Worm (Caenorhabditis elegans) whole organism, young adult: ENCODE measurements around the gene T05B4.13.

Source experiments
- F49E8.2 ChIP-seq: sonication (generic microtip); optimal IDR thresholded peaks from 3 replicates; lab custom pipeline; 2017; ENCODE audit warnings: missing genetic modification characterization, mild to moderate bottlenecking, missing compliant biosample characterization, antibody characterized with exemption, moderate library complexity; ENCODE audit not compliant: insufficient read depth
- Y95B8A.8 ChIP-seq: fragments of 200-800 bp; sonication (Bioruptor generic); IDR thresholded peaks from 2 replicates; pipeline ENCODE4 v1.3.6; 2022; ENCODE audit warnings: missing genetic modification reagents, missing genetic modification characterization, missing compliant biosample characterization
- ama-1 ChIP-seq, 3 experiments: fragments of 150-350 bp in 1 of 3; sonication (generic microtip) in 2 of 3; optimal IDR thresholded peaks; 2 replicates each; lab custom pipeline; 2014 to 2018; ENCODE audit warnings: missing biosample characterization in 2 of 3, missing genetic modification characterization in 2 of 3, missing genetic modification reagents in 2 of 3
- atf-7 ChIP-seq: sonication (generic microtip); optimal IDR thresholded peaks from 2 replicates; lab custom pipeline; 2017; ENCODE audit warnings: mild to moderate bottlenecking, missing genetic modification characterization, missing compliant biosample characterization
- madf-8 ChIP-seq: fragments of 200-800 bp; sonication (Bioruptor generic); conservative IDR thresholded peaks from 2 replicates; pipeline ENCODE4 v1.3.6; 2022; ENCODE audit warnings: missing genetic modification reagents, missing genetic modification characterization, missing compliant biosample characterization
- nhr-179 ChIP-seq: sonication (generic microtip); optimal IDR thresholded peaks from 2 replicates; lab custom pipeline; 2016; ENCODE audit warnings: mild to moderate bottlenecking, missing genetic modification characterization, missing compliant biosample characterization
- nhr-27 ChIP-seq: fragments of 200-800 bp; sonication (Bioruptor generic); optimal IDR thresholded peaks from 2 replicates; lab custom pipeline; 2018; ENCODE audit warnings: mild to moderate bottlenecking, missing genetic modification characterization, moderate library complexity, missing compliant biosample characterization
- sdz-38 ChIP-seq: sonication (generic microtip); optimal IDR thresholded peaks from 2 replicates; lab custom pipeline; 2016; ENCODE audit warnings: missing genotype, missing genetic modification characterization, missing compliant biosample characterization

- no peak for TF ChIP-seq nhr-27 (tag; lab: Kevin White, UChicago)
- no peak for TF ChIP-seq sdz-38
- TF ChIP-seq F49E8.2 (tag; lab: Kevin White, UChicago), result no peak
- no peak for TF ChIP-seq atf-7 (tag; lab: Kevin White, UChicago)
- no peak for TF ChIP-seq Y95B8A.8 (GFP tag; lab: Robert Waterston, UW)
- no peak for TF ChIP-seq ama-1 (optimal IDR thresholded peaks at IDR 0.05; lab: Kevin White, UChicago)
- TF ChIP-seq ama-1 (GFP tag; optimal IDR thresholded peaks at IDR 0.05; lab: Kevin White, UChicago), result no peak
- TF ChIP-seq madf-8 (GFP tag; lab: Robert Waterston, UW), result no peak
- TF ChIP-seq nhr-179, result no peak
These were observed 25.8 kb downstream of the T05B4.13 start, which contains the start of gene srj-40 for ce11 chrV:4101567-4101966.
